Fruit fly (Drosophila melanogaster): ENCODE measurements around the gene MnM.

The MnM gene

dm6 chr3L:3150376-3150775, 28.0 kb downstream of the MnM start:
- TF ChIP-seq N (GFP tag; optimal IDR thresholded peaks at IDR 0.05) (no peak), dsf (GFP tag; optimal IDR thresholded peaks at IDR 0.05; ENCODE audit: borderline replicate concordance) (no peak), woc (GFP tag; optimal IDR thresholded peaks at IDR 0.05) (no peak), Dfd (GFP tag; optimal IDR thresholded peaks at IDR 0.05) (peak; percentile 92), dl (GFP tag; optimal IDR thresholded peaks at IDR 0.05; ENCODE audit: insufficient read depth in 1 of 2, partially characterized antibody in 2 of 2) (no peak), HLH106 (tag; optimal IDR thresholded peaks at IDR 0.05) (no peak), psq (GFP tag; optimal IDR thresholded peaks at IDR 0.05) (no peak), brk (GFP tag; optimal IDR thresholded peaks at IDR 0.05) (no peak)

- TF ChIP-seq Sp1 (GFP tag; optimal IDR thresholded peaks at IDR 0.05) (peak; percentile 47), br (GFP tag; optimal IDR thresholded peaks at IDR 0.05) (no peak), h (GFP tag; optimal IDR thresholded peaks at IDR 0.05) (peak; percentile 9), psq (GFP tag; optimal IDR thresholded peaks at IDR 0.05) (peak; percentile 62), Jra (GFP tag; optimal IDR thresholded peaks at IDR 0.05) (no peak), Rel (GFP tag; optimal IDR thresholded peaks at IDR 0.05) (no peak), Rel (tag; optimal IDR thresholded peaks at IDR 0.05) (peak; percentile 14)
Observed at dm6 chr3L:3149060-3149872, 29.1 kb downstream of the MnM start.

- TF ChIP-seq Jra (GFP tag; optimal IDR thresholded peaks at IDR 0.05): peak; percentile 65
- TF ChIP-seq psq (GFP tag; optimal IDR thresholded peaks at IDR 0.05): peak; percentile 26
- TF ChIP-seq brk (GFP tag; optimal IDR thresholded peaks at IDR 0.05): no peak
- TF ChIP-seq CG32264 (GFP tag; optimal IDR thresholded peaks at IDR 0.05): peak; percentile 6
- peak; percentile 58 for TF ChIP-seq fru (GFP tag; optimal IDR thresholded peaks at IDR 0.05)
- TF ChIP-seq Rel (GFP tag; optimal IDR thresholded peaks at IDR 0.05): no peak
- TF ChIP-seq Rel (tag; optimal IDR thresholded peaks at IDR 0.05): peak; percentile 2
- TF ChIP-seq ey (GFP tag; optimal IDR thresholded peaks at IDR 0.05): peak; percentile 65
- TF ChIP-seq Hr83 (GFP tag; optimal IDR thresholded peaks at IDR 0.05; ENCODE audit: poor library complexity, severe bottlenecking): peak; percentile 30
- peak; percentile 69 for TF ChIP-seq OdsH (GFP tag; optimal IDR thresholded peaks at IDR 0.05)
- peak; percentile 12 for TF ChIP-seq CG9705 (GFP tag; optimal IDR thresholded peaks at IDR 0.05)
- peak; percentile 44 for TF ChIP-seq Sp1 (GFP tag; optimal IDR thresholded peaks at IDR 0.05)
- TF ChIP-seq pan (optimal IDR thresholded peaks at IDR 0.05): no peak
- peak in 1 of 2 experiments; percentile 76 for TF ChIP-seq foxo (GFP tag; optimal IDR thresholded peaks at IDR 0.05)
- no peak for TF ChIP-seq lola (GFP tag; optimal IDR thresholded peaks at IDR 0.05)
- peak; percentile 68 for TF ChIP-seq rgr (GFP tag; optimal IDR thresholded peaks at IDR 0.05)
- TF ChIP-seq usp (GFP tag; optimal IDR thresholded peaks at IDR 0.05): no peak
- TF ChIP-seq jim (GFP tag; optimal IDR thresholded peaks at IDR 0.05): no peak
- TF ChIP-seq br (GFP tag; optimal IDR thresholded peaks at IDR 0.05): peak; percentile 76
- TF ChIP-seq dmrt93B (GFP tag; optimal IDR thresholded peaks at IDR 0.05): no peak
- no peak for TF ChIP-seq Hnf4 (GFP tag; optimal IDR thresholded peaks at IDR 0.05)
- no peak for TF ChIP-seq Vsx2 (GFP tag; optimal IDR thresholded peaks at IDR 0.05; ENCODE audit: partially characterized antibody)
- TF ChIP-seq sv (GFP tag; optimal IDR thresholded peaks at IDR 0.05): peak; percentile 22
- TF ChIP-seq h (GFP tag; optimal IDR thresholded peaks at IDR 0.05): peak; percentile 72
- TF ChIP-seq HLH106 (tag; optimal IDR thresholded peaks at IDR 0.05): peak; percentile 59
- no peak for TF ChIP-seq Dfd (GFP tag; optimal IDR thresholded peaks at IDR 0.05)
- TF ChIP-seq dsf (GFP tag; optimal IDR thresholded peaks at IDR 0.05; ENCODE audit: borderline replicate concordance): peak; percentile 16
- TF ChIP-seq Myc (optimal IDR thresholded peaks at IDR 0.05): no peak
Observed at dm6 chr3L:3148125-3149059, 30.0 kb downstream of the MnM start, which contains the start of the genes Usp5 and BtbVII. Usp5 (minus strand) TSS chr3L:3148358. BtbVII (plus strand) TSS chr3L:3148646.
